Worm (Caenorhabditis elegans) whole organism, L1 larva: ENCODE measurements around the gene cyp-13A5.

ENCODE experiments used
- F16B12.6 ChIP-seq: fragments of 150-350 bp; optimal IDR thresholded peaks from 2 replicates; lab custom pipeline; 2014; ENCODE audit warnings: missing biosample characterization, missing genetic modification characterization
- ama-1 ChIP-seq: fragments of 150-350 bp; optimal IDR thresholded peaks from 2 replicates; lab custom pipeline; 2014
- elt-2 ChIP-seq: sonication (generic microtip); optimal IDR thresholded peaks from 2 replicates; lab custom pipeline; 2016; ENCODE audit warnings: missing genetic modification characterization, mild to moderate bottlenecking, inconsistent platforms, missing compliant biosample characterization, missing genetic modification reagents
- fkh-10 ChIP-seq: sonication (generic microtip); optimal IDR thresholded peaks from 2 replicates; lab custom pipeline; 2017; ENCODE audit warnings: missing biosample characterization, missing genetic modification reagents, missing genetic modification characterization
- fos-1 ChIP-seq: fragments of 150-350 bp; optimal IDR thresholded peaks from 2 replicates; lab custom pipeline; 2014; ENCODE audit warnings: missing biosample characterization, missing genetic modification characterization
- mdl-1 ChIP-seq, 2 experiments: fragments of 150-350 bp; optimal IDR thresholded peaks; 2 replicates each; lab custom pipeline; 2014 to 2017; ENCODE audit warnings: missing biosample characterization in 2 of 2, missing genetic modification characterization in 2 of 2, inconsistent platforms in 1 of 2
- mep-1 ChIP-seq: fragments of 150-350 bp; optimal IDR thresholded peaks from 2 replicates; lab custom pipeline; 2014; ENCODE audit warnings: missing biosample characterization, missing genetic modification characterization
- nhr-12 ChIP-seq: sonication (generic microtip); optimal IDR thresholded peaks from 2 replicates; lab custom pipeline; 2017; ENCODE audit warnings: missing biosample characterization, missing genetic modification characterization
- nhr-77 ChIP-seq: fragments of 150-350 bp; optimal IDR thresholded peaks from 2 replicates; lab custom pipeline; 2014; ENCODE audit warnings: missing biosample characterization, missing genetic modification characterization
- pqm-1 ChIP-seq: sonication (generic microtip); optimal IDR thresholded peaks from 3 replicates; lab custom pipeline; 2017; ENCODE audit warnings: missing biosample characterization, missing genetic modification characterization
- unc-62 ChIP-seq: fragments of 150-350 bp; optimal IDR thresholded peaks from 2 replicates; lab custom pipeline; 2014; ENCODE audit warnings: missing biosample characterization, missing genetic modification reagents, missing genetic modification characterization
- ztf-11 ChIP-seq, 2 experiments: sonication (generic microtip); optimal IDR thresholded peaks; 2 replicates each; lab custom pipeline; 2016 to 2017; ENCODE audit warnings: missing genetic modification characterization in 2 of 2, missing biosample characterization in 1 of 2, missing compliant biosample characterization in 1 of 2

ce11 chrII:9757651-9758282 lies 42.4 kb downstream of the cyp-13A5 start, which contains the start of gene shk-1:
- TF ChIP-seq F16B12.6 (no peak), mdl-1 (tag; optimal IDR thresholded peaks at IDR 0.05; lab: Kevin White, UChicago) (no peak), ztf-11 (tag; optimal IDR thresholded peaks at IDR 0.05; lab: Kevin White, UChicago) (no peak), unc-62 (GFP tag; lab: Kevin White, UChicago) (no peak), fkh-10 (GFP tag; lab: Kevin White, UChicago) (no peak), nhr-77 (tag; lab: Kevin White, UChicago) (no peak), elt-2 (tag; lab: Kevin White, UChicago) (no peak), nhr-12 (tag; lab: Kevin White, UChicago) (no peak), mep-1 (tag; lab: Kevin White, UChicago) (no peak), fos-1 (tag; lab: Kevin White, UChicago) (no peak), pqm-1 (tag; lab: Kevin White, UChicago) (no peak), ama-1 (lab: Kevin White, UChicago) (no peak)
